Fruit fly (Drosophila melanogaster) whole organism, embryonic: ENCODE results near the gene CG7728.

Experiments
- Bteb2 ChIP-seq: fragments of 200-800 bp; sonication (Bioruptor generic); optimal IDR thresholded peaks from 2 replicates; lab custom pipeline; 2016; ENCODE audit warnings: missing biosample characterization, missing genetic modification characterization
- CG11695 ChIP-seq: fragments of 200-800 bp; sonication (Bioruptor generic); IDR thresholded peaks from 3 replicates; pipeline ENCODE4 v1.3.6; 2022; ENCODE audit warnings: missing biosample characterization, missing genetic modification characterization
- CG12299 ChIP-seq: fragments of 200-800 bp; sonication (Bioruptor generic); optimal IDR thresholded peaks from 2 replicates; lab custom pipeline; 2018; ENCODE audit warnings: missing biosample characterization, mild to moderate bottlenecking, missing genetic modification characterization
- CG12391 ChIP-seq: fragments of 200-800 bp; sonication (Bioruptor generic); optimal IDR thresholded peaks from 3 replicates; lab custom pipeline; 2018; ENCODE audit warnings: missing biosample characterization, mild to moderate bottlenecking, missing genetic modification characterization, moderate library complexity
- CG12942 ChIP-seq: fragments of 200-800 bp; sonication (Bioruptor generic); optimal IDR thresholded peaks from 3 replicates; lab custom pipeline; 2016; ENCODE audit warnings: missing biosample characterization, missing genetic modification characterization
- CG13424 ChIP-seq: fragments of 200-800 bp; sonication (Bioruptor generic); optimal IDR thresholded peaks from 2 replicates; lab custom pipeline; 2019; ENCODE audit warnings: missing biosample characterization, mild to moderate bottlenecking, missing genetic modification characterization, moderate library complexity
- CG13775 ChIP-seq: fragments of 200-800 bp; sonication (Bioruptor generic); optimal IDR thresholded peaks from 3 replicates; lab custom pipeline; 2017; ENCODE audit warnings: missing biosample characterization, mild to moderate bottlenecking, missing genetic modification characterization
- CG15011 ChIP-seq: fragments of 200-800 bp; sonication (Bioruptor generic); optimal IDR thresholded peaks from 3 replicates; lab custom pipeline; 2018; ENCODE audit warnings: missing biosample characterization, mild to moderate bottlenecking, missing genetic modification characterization
- CG2199 ChIP-seq: fragments of 200-800 bp; sonication (Bioruptor generic); IDR thresholded peaks from 3 replicates; pipeline ENCODE4 v1.3.6; 2022; ENCODE audit warnings: missing biosample characterization, missing genetic modification characterization
- CG34224 ChIP-seq: fragments of 200-800 bp; sonication (Bioruptor generic); IDR thresholded peaks from 3 replicates; pipeline ENCODE4 v1.3.6; 2022; ENCODE audit warnings: missing biosample characterization, missing genetic modification characterization; ENCODE audit not compliant: partially characterized antibody
- CG3726 ChIP-seq: fragments of 200-800 bp; sonication (Bioruptor generic); IDR thresholded peaks from 3 replicates; pipeline ENCODE4, ENCODE4 v1.3.6; 2022; ENCODE audit warnings: missing biosample characterization, missing genetic modification characterization
- CG42726 ChIP-seq: fragments of 200-800 bp; sonication (Bioruptor generic); IDR thresholded peaks from 2 replicates; pipeline ENCODE4 v1.3.6; 2022; ENCODE audit warnings: missing biosample characterization, missing genetic modification characterization; ENCODE audit not compliant: partially characterized antibody
- CG4820 ChIP-seq: fragments of 200-800 bp; sonication (Bioruptor generic); optimal IDR thresholded peaks from 3 replicates; lab custom pipeline; 2016; ENCODE audit warnings: missing biosample characterization, missing genetic modification characterization
- CG4854 ChIP-seq: fragments of 200-800 bp; sonication (Bioruptor generic); optimal IDR thresholded peaks from 2 replicates; lab custom pipeline; 2016; ENCODE audit warnings: missing biosample characterization, missing genetic modification characterization, inconsistent platforms
- CG7987 ChIP-seq: fragments of 200-800 bp; sonication (Bioruptor generic); optimal IDR thresholded peaks from 2 replicates; lab custom pipeline; 2018; ENCODE audit warnings: missing biosample characterization, mild to moderate bottlenecking, missing genetic modification characterization, moderate library complexity
- CG8089 ChIP-seq: fragments of 200-800 bp; sonication (Bioruptor generic); optimal IDR thresholded peaks from 3 replicates; lab custom pipeline; 2016; ENCODE audit warnings: missing biosample characterization, missing genetic modification characterization
- CG8478 ChIP-seq: fragments of >200 bp; optimal IDR thresholded peaks from 2 replicates; lab custom pipeline; 2018
- CG9876 ChIP-seq: fragments of 200-800 bp; sonication (Bioruptor generic); optimal IDR thresholded peaks from 2 replicates; lab custom pipeline; 2016; ENCODE audit warnings: missing biosample characterization, missing genetic modification characterization
- Fer2 ChIP-seq: fragments of 200-800 bp; sonication (Bioruptor generic); optimal IDR thresholded peaks from 2 replicates; lab custom pipeline; 2018; ENCODE audit warnings: missing biosample characterization, mild to moderate bottlenecking, missing genetic modification characterization, moderate library complexity
- GATAe ChIP-seq: fragments of 200-800 bp; sonication (Bioruptor generic); conservative IDR thresholded peaks from 2 replicates; pipeline ENCODE4 v1.3.6; 2022; ENCODE audit warnings: missing biosample characterization, missing genetic modification characterization
- H15 ChIP-seq: fragments of 200-800 bp; sonication (Bioruptor generic); IDR thresholded peaks from 3 replicates; pipeline ENCODE4 v1.3.6; 2022; ENCODE audit warnings: missing biosample characterization, missing genetic modification characterization
- H2.0 ChIP-seq: fragments of 200-800 bp; sonication (Bioruptor generic); IDR thresholded peaks from 2 replicates; pipeline ENCODE4 v1.3.6; 2022; ENCODE audit warnings: missing biosample characterization, missing genetic modification characterization
- Hr78 ChIP-seq, 2 experiments: fragments of 200-800 bp in 1 of 2; fragments of >200 bp in 1 of 2; sonication (Bioruptor generic) in 1 of 2; optimal IDR thresholded peaks; 2 replicates each; lab custom pipeline; 2017 to 2019; ENCODE audit warnings: missing biosample characterization in 2 of 2, missing genetic modification characterization in 2 of 2, mild to moderate bottlenecking in 1 of 2, moderate library complexity in 1 of 2
- MESR4 ChIP-seq: fragments of 200-800 bp; sonication (Bioruptor generic); optimal IDR thresholded peaks from 2 replicates; lab custom pipeline; 2018; ENCODE audit warnings: missing biosample characterization, mild to moderate bottlenecking, missing genetic modification characterization, moderate library complexity
- Scr ChIP-seq: fragments of 200-800 bp; sonication (Bioruptor generic); IDR thresholded peaks from 2 replicates; pipeline ENCODE4 v1.3.6; 2022; ENCODE audit warnings: missing biosample characterization, missing genetic modification characterization; ENCODE audit not compliant: partially characterized antibody
- Sox102F ChIP-seq: fragments of 200-800 bp; sonication (Bioruptor generic); optimal IDR thresholded peaks from 2 replicates; lab custom pipeline; 2018; ENCODE audit warnings: missing biosample characterization, mild to moderate bottlenecking, missing genetic modification characterization, moderate library complexity
- Spps ChIP-seq: fragments of 200-800 bp; sonication (Bioruptor generic); optimal IDR thresholded peaks from 2 replicates; lab custom pipeline; 2018; ENCODE audit warnings: missing biosample characterization, mild to moderate bottlenecking, missing genetic modification characterization
- Sry-δ ChIP-seq: fragments of 200-800 bp; sonication (Bioruptor generic); optimal IDR thresholded peaks from 2 replicates; lab custom pipeline; 2016; ENCODE audit warnings: missing biosample characterization, missing genetic modification characterization
- ab ChIP-seq: fragments of 200-800 bp; sonication (Bioruptor generic); optimal IDR thresholded peaks from 2 replicates; lab custom pipeline; 2016; ENCODE audit warnings: missing biosample characterization, missing genetic modification characterization
- cad ChIP-seq: fragments of >200 bp; optimal IDR thresholded peaks from 2 replicates; lab custom pipeline; 2017; ENCODE audit warnings: missing biosample characterization, missing genetic modification characterization
- cato ChIP-seq: fragments of 200-800 bp; sonication (Bioruptor generic); optimal IDR thresholded peaks from 2 replicates; lab custom pipeline; 2016; ENCODE audit warnings: missing biosample characterization, missing genetic modification characterization, borderline replicate concordance
- cwo ChIP-seq: fragments of 200-800 bp; sonication (Bioruptor generic); optimal IDR thresholded peaks from 3 replicates; lab custom pipeline; 2017; ENCODE audit warnings: missing biosample characterization, missing genetic modification characterization, mild to moderate bottlenecking, moderate library complexity, missing genetic modification reagents
- dan ChIP-seq: fragments of 200-800 bp; sonication (Bioruptor generic); IDR thresholded peaks from 2 replicates; pipeline ENCODE4 v1.3.6; 2022; ENCODE audit warnings: missing biosample characterization, missing genetic modification characterization
- dati ChIP-seq: fragments of 200-800 bp; sonication (Bioruptor generic); IDR thresholded peaks from 2 replicates; pipeline ENCODE4 v1.3.6; 2022; ENCODE audit warnings: missing biosample characterization, missing genetic modification characterization
- exex ChIP-seq: fragments of 200-800 bp; sonication (Bioruptor generic); optimal IDR thresholded peaks from 4 replicates; lab custom pipeline; 2018; ENCODE audit warnings: missing biosample characterization, mild to moderate bottlenecking, missing genetic modification characterization, moderate library complexity
- fd3F ChIP-seq: fragments of 200-800 bp; sonication (Bioruptor generic); optimal IDR thresholded peaks from 2 replicates; lab custom pipeline; 2018; ENCODE audit warnings: missing biosample characterization, mild to moderate bottlenecking, missing genetic modification characterization, moderate library complexity
- fd64A ChIP-seq: fragments of 200-800 bp; sonication (Bioruptor generic); optimal IDR thresholded peaks from 3 replicates; lab custom pipeline; 2018; ENCODE audit warnings: missing biosample characterization, mild to moderate bottlenecking, missing genetic modification characterization
- lab ChIP-seq: fragments of 200-800 bp; sonication (Bioruptor generic); optimal IDR thresholded peaks from 3 replicates; lab custom pipeline; 2017; ENCODE audit warnings: missing biosample characterization, missing genetic modification characterization, mild to moderate bottlenecking, moderate library complexity, missing genetic modification reagents
- pho ChIP-seq: fragments of 200-800 bp; sonication (Bioruptor generic); optimal IDR thresholded peaks from 2 replicates; lab custom pipeline; 2016; ENCODE audit warnings: missing biosample characterization, missing genetic modification characterization
- pnt ChIP-seq: fragments of 200-800 bp; sonication (Bioruptor generic); optimal IDR thresholded peaks from 3 replicates; lab custom pipeline; 2016; ENCODE audit warnings: missing biosample characterization, missing genetic modification characterization
- prd ChIP-seq, 3 experiments: fragments of >200 bp in 2 of 3; fragments of 200-800 bp in 1 of 3; sonication (Bioruptor generic) in 1 of 3; optimal IDR thresholded peaks in 2 of 3; IDR thresholded peaks in 1 of 3; 2 replicates in 2 of 3; 3 replicates in 1 of 3; pipeline versions ENCODE4 v1.3.6 to Lab custom; 2017 to 2022; ENCODE audit warnings: missing biosample characterization in 1 of 3, missing genetic modification characterization in 1 of 3
- pum ChIP-seq: fragments of 200-800 bp; sonication (Bioruptor generic); optimal IDR thresholded peaks from 2 replicates; lab custom pipeline; 2016; ENCODE audit warnings: missing biosample characterization, missing genetic modification characterization
- repo ChIP-seq: fragments of 200-800 bp; sonication (Bioruptor generic); optimal IDR thresholded peaks from 2 replicates; lab custom pipeline; 2016; ENCODE audit warnings: missing biosample characterization, missing genetic modification characterization
- sc ChIP-seq, 3 experiments: fragments of >200 bp in 2 of 3; fragments of 200-800 bp in 1 of 3; sonication (Bioruptor generic) in 1 of 3; optimal IDR thresholded peaks; 2 replicates in 2 of 3; 3 replicates in 1 of 3; lab custom pipeline; 2017; ENCODE audit warnings: mild to moderate bottlenecking in 1 of 3, missing biosample characterization in 1 of 3, missing genetic modification characterization in 1 of 3, missing genetic modification reagents in 1 of 3
- sens ChIP-seq: fragments of 200-800 bp; sonication (Bioruptor generic); peaks from one replicate; lab custom pipeline; 2016; ENCODE audit warnings: missing biosample characterization, missing genetic modification characterization
- ssp ChIP-seq: fragments of 200-800 bp; sonication (Bioruptor generic); IDR thresholded peaks from 2 replicates; pipeline ENCODE4 v1.3.6; 2022; ENCODE audit warnings: missing biosample characterization, missing genetic modification characterization
- tap ChIP-seq: fragments of 200-800 bp; optimal IDR thresholded peaks from 3 replicates; lab custom pipeline; 2019; ENCODE audit warnings: missing biosample characterization, mild to moderate bottlenecking, missing genetic modification characterization, moderate library complexity
- trh ChIP-seq: fragments of 200-800 bp; sonication (Bioruptor generic); optimal IDR thresholded peaks from 2 replicates; lab custom pipeline; 2016; ENCODE audit warnings: missing biosample characterization, missing genetic modification characterization
- unc-4 ChIP-seq: fragments of 200-800 bp; sonication (Bioruptor generic); IDR thresholded peaks from 2 replicates; pipeline ENCODE4 v1.3.6; 2022; ENCODE audit warnings: missing biosample characterization, missing genetic modification characterization; ENCODE audit not compliant: partially characterized antibody

The CG7728 gene

dm6 chr3L:17004218-17004759, 12.0 kb upstream of the CG7728 start (continued):
- TF ChIP-seq lab (GFP tag; lab: Kevin White, UChicago) (peak; percentile 84), CG4820 (GFP tag; lab: Kevin White, UChicago) (peak; percentile 81), Fer2 (tag; lab: Kevin White, UChicago) (no peak), H2.0 (GFP tag; lab: Robert Waterston, UW) (peak; percentile 68), cad (no peak), GATAe (GFP tag; lab: Robert Waterston, UW) (peak; percentile 78), CG11695 (peak; percentile 91), pho (GFP tag; lab: Kevin White, UChicago) (peak; percentile 92), CG12391 (tag; lab: Kevin White, UChicago) (peak; percentile 87), CG12299 (peak; percentile 74), CG34224 (GFP tag; lab: Robert Waterston, UW) (no peak), CG7987 (GFP tag; lab: Kevin White, UChicago) (peak; percentile 36), CG15011 (GFP tag; lab: Kevin White, UChicago) (peak; percentile 85), CG12942 (peak; percentile 74), pum (GFP tag; lab: Kevin White, UChicago) (peak; percentile 90), exex (tag; lab: Kevin White, UChicago) (no peak), fd64A (GFP tag; lab: Kevin White, UChicago) (peak; percentile 2), trh (GFP tag; lab: Kevin White, UChicago) (peak; percentile 17), ssp (GFP tag; lab: Robert Waterston, UW) (peak; percentile 77), pnt (GFP tag; lab: Kevin White, UChicago) (peak; percentile 89), ab (GFP tag; lab: Kevin White, UChicago) (peak; percentile 54), cwo (peak; percentile 68), prd (optimal IDR thresholded peaks at IDR 0.05; lab: Kevin White, UChicago) (no peak), prd (GFP tag; IDR thresholded peaks at IDR 0.05; lab: Robert Waterston, UW) (peak; percentile 90), dan (GFP tag; lab: Robert Waterston, UW) (no peak), dati (peak; percentile 48; the same call in 1 of the 2 replicates), Scr (GFP tag; lab: Robert Waterston, UW) (no peak), CG9876 (peak; percentile 83), CG2199 (GFP tag; lab: Robert Waterston, UW) (no peak; the same call in 2 of the 3 replicates), CG42726 (GFP tag; lab: Robert Waterston, UW) (0 out of 2 replicates have a peak, but pooled peaks have one; percentile 26), fd3F (GFP tag; lab: Kevin White, UChicago) (peak; percentile 88), Sox102F (GFP tag; lab: Kevin White, UChicago) (peak; percentile 92), repo (GFP tag; lab: Kevin White, UChicago) (peak; percentile 89), unc-4 (no peak), CG8089 (peak; percentile 85), CG13424 (tag; lab: Kevin White, UChicago) (peak; percentile 87), MESR4 (no peak), H15 (GFP tag; lab: Robert Waterston, UW) (peak; percentile 80), CG13775 (peak; percentile 80), sens (GFP tag; lab: Kevin White, UChicago) (peak; percentile 98), tap (peak; percentile 78), Bteb2 (peak; percentile 89), CG4854 (GFP tag; lab: Kevin White, UChicago) (peak; percentile 81), Hr78 (GFP tag; optimal IDR thresholded peaks at IDR 0.05; lab: Kevin White, UChicago) (peak in 1 of 2 experiments; percentile 58), Spps (tag; lab: Kevin White, UChicago) (peak; percentile 22), Sry-δ (GFP tag; lab: Kevin White, UChicago) (peak; percentile 52), cato (GFP tag; lab: Kevin White, UChicago) (peak; percentile 67), CG3726 (GFP tag; lab: Robert Waterston, UW) (peak; percentile 76; the same call in 2 of the 3 replicates), sc (optimal IDR thresholded peaks at IDR 0.05; lab: Kevin White, UChicago) (no peak), sc (GFP tag; optimal IDR thresholded peaks at IDR 0.05; lab: Kevin White, UChicago) (peak; percentile 57), CG8478 (lab: Kevin White, UChicago) (no peak)
